Fruit fly (Drosophila melanogaster) whole organism, embryonic: ENCODE results near the gene CG15322.
A peak's percentile ranks its signal among the peaks of the same experiment; 100 is the strongest.

Source experiments
- BEAF-32 ChIP-seq: fragments of 200-800 bp; sonication (Bioruptor generic); optimal IDR thresholded peaks from 3 replicates; lab custom pipeline; 2017; ENCODE audit warnings: missing biosample characterization, missing genetic modification characterization, mild to moderate bottlenecking, moderate library complexity, missing genetic modification reagents
- CG10209 ChIP-seq: fragments of 200-800 bp; sonication (Bioruptor generic); optimal IDR thresholded peaks from 3 replicates; lab custom pipeline; 2017; ENCODE audit warnings: missing biosample characterization, mild to moderate bottlenecking, missing genetic modification characterization, missing genetic modification reagents
- CG11456 ChIP-seq: fragments of 200-800 bp; sonication (Bioruptor generic); IDR thresholded peaks from 3 replicates; pipeline ENCODE4 v1.3.6; 2022; ENCODE audit warnings: missing biosample characterization, missing genetic modification characterization
- CG12659 ChIP-seq: fragments of 200-800 bp; sonication (Bioruptor generic); optimal IDR thresholded peaks from 3 replicates; lab custom pipeline; 2017; ENCODE audit warnings: mild to moderate bottlenecking, missing biosample characterization, missing genetic modification reagents, missing genetic modification characterization
- CG13123 ChIP-seq: fragments of 200-800 bp; sonication (Bioruptor generic); optimal IDR thresholded peaks from 2 replicates; lab custom pipeline; 2016; ENCODE audit warnings: missing biosample characterization, missing genetic modification characterization
- CG13287 ChIP-seq: fragments of 200-800 bp; sonication (Bioruptor generic); IDR thresholded peaks from 2 replicates; pipeline ENCODE4 v1.3.6; 2022; ENCODE audit warnings: missing biosample characterization, missing genetic modification characterization; ENCODE audit not compliant: partially characterized antibody
- CG15514 ChIP-seq: fragments of 200-800 bp; sonication (Bioruptor generic); optimal IDR thresholded peaks from 3 replicates; lab custom pipeline; 2017; ENCODE audit warnings: missing biosample characterization, missing genetic modification characterization, mild to moderate bottlenecking, moderate library complexity, missing genetic modification reagents
- CG1603 ChIP-seq: fragments of 200-800 bp; sonication (Bioruptor generic); optimal IDR thresholded peaks from 2 replicates; lab custom pipeline; 2019; ENCODE audit warnings: missing biosample characterization, mild to moderate bottlenecking, missing genetic modification characterization, moderate library complexity
- CG2116 ChIP-seq: fragments of 200-800 bp; sonication (Bioruptor generic); optimal IDR thresholded peaks from 3 replicates; lab custom pipeline; 2018; ENCODE audit warnings: missing biosample characterization, mild to moderate bottlenecking, missing genetic modification characterization
- CG2120 ChIP-seq: fragments of 200-800 bp; sonication (Bioruptor generic); optimal IDR thresholded peaks from 3 replicates; lab custom pipeline; 2016; ENCODE audit warnings: missing biosample characterization, missing genetic modification characterization
- CG2129 ChIP-seq: fragments of 200-800 bp; sonication (Bioruptor generic); IDR thresholded peaks from 2 replicates; pipeline ENCODE4 v1.3.6; 2022; ENCODE audit warnings: missing biosample characterization, missing genetic modification characterization; ENCODE audit not compliant: partially characterized antibody
- CG30020 ChIP-seq: fragments of 200-800 bp; optimal IDR thresholded peaks from 2 replicates; lab custom pipeline; 2019; ENCODE audit warnings: missing biosample characterization, mild to moderate bottlenecking, missing genetic modification characterization, moderate library complexity
- CG43689 ChIP-seq: fragments of 200-800 bp; sonication (Bioruptor generic); IDR thresholded peaks from 2 replicates; pipeline ENCODE4 v1.3.6; 2022; ENCODE audit warnings: missing biosample characterization, missing genetic modification characterization
- CG7556 ChIP-seq: fragments of 200-800 bp; sonication (Bioruptor generic); optimal IDR thresholded peaks from 2 replicates; lab custom pipeline; 2017; ENCODE audit warnings: missing biosample characterization, mild to moderate bottlenecking, missing genetic modification characterization
- CG7745 ChIP-seq: fragments of 200-800 bp; sonication (Bioruptor generic); optimal IDR thresholded peaks from 2 replicates; lab custom pipeline; 2018; ENCODE audit warnings: missing biosample characterization, mild to moderate bottlenecking, missing genetic modification characterization, moderate library complexity
- CG7928 ChIP-seq: fragments of 200-800 bp; sonication (Bioruptor generic); optimal IDR thresholded peaks from 2 replicates; lab custom pipeline; 2017; ENCODE audit warnings: missing biosample characterization, mild to moderate bottlenecking, missing genetic modification characterization
- CG7963 ChIP-seq: fragments of 200-800 bp; sonication (Bioruptor generic); IDR thresholded peaks from 3 replicates; pipeline ENCODE4 v1.3.6; 2022; ENCODE audit warnings: missing biosample characterization, missing genetic modification characterization; ENCODE audit not compliant: partially characterized antibody
- Dp ChIP-seq: fragments of 200-800 bp; sonication (Bioruptor generic); optimal IDR thresholded peaks from 2 replicates; lab custom pipeline; 2018; ENCODE audit warnings: missing biosample characterization, mild to moderate bottlenecking, missing genetic modification characterization, moderate library complexity
- Dref ChIP-seq: fragments of 200-800 bp; sonication (Bioruptor generic); IDR thresholded peaks from 2 replicates; pipeline ENCODE4 v1.3.6; 2022; ENCODE audit warnings: missing biosample characterization, missing genetic modification characterization
- E2f2 ChIP-seq: fragments of 200-800 bp; sonication (Bioruptor generic); IDR thresholded peaks from 2 replicates; pipeline ENCODE4 v1.3.6; 2022; ENCODE audit warnings: missing biosample characterization, missing genetic modification characterization
- HLH4C ChIP-seq: fragments of 200-800 bp; sonication (Bioruptor generic); IDR thresholded peaks from 3 replicates; pipeline ENCODE4 v1.3.6; 2022; ENCODE audit warnings: missing biosample characterization, missing genetic modification characterization; ENCODE audit not compliant: partially characterized antibody
- MBD-R2 ChIP-seq: fragments of 200-800 bp; sonication (Bioruptor generic); IDR thresholded peaks from 2 replicates; pipeline ENCODE4 v1.3.6; 2022; ENCODE audit warnings: missing biosample characterization, missing genetic modification characterization
- Med ChIP-seq: fragments of 200-800 bp; sonication (Bioruptor generic); peaks from one replicate; lab custom pipeline; 2016; ENCODE audit warnings: missing biosample characterization, missing genetic modification characterization, mild to moderate bottlenecking, inconsistent platforms, moderate library complexity
- Myb ChIP-seq: fragments of 200-800 bp; sonication (Bioruptor generic); optimal IDR thresholded peaks from 2 replicates; lab custom pipeline; 2016; ENCODE audit warnings: missing biosample characterization, missing genetic modification characterization
- Ravus ChIP-seq: fragments of 200-800 bp; sonication (Bioruptor generic); IDR thresholded peaks from 2 replicates; pipeline ENCODE4 v1.3.6; 2022; ENCODE audit warnings: missing biosample characterization, missing genetic modification characterization
- Sry-β ChIP-seq: fragments of 200-800 bp; sonication (Bioruptor generic); optimal IDR thresholded peaks from 2 replicates; lab custom pipeline; 2018; ENCODE audit warnings: missing biosample characterization, mild to moderate bottlenecking, missing genetic modification characterization, moderate library complexity
- Sry-δ ChIP-seq: fragments of 200-800 bp; sonication (Bioruptor generic); optimal IDR thresholded peaks from 2 replicates; lab custom pipeline; 2016; ENCODE audit warnings: missing biosample characterization, missing genetic modification characterization
- abd-A ChIP-seq: fragments of 200-800 bp; sonication (Bioruptor generic); optimal IDR thresholded peaks from 3 replicates; lab custom pipeline; 2019; ENCODE audit warnings: missing biosample characterization, mild to moderate bottlenecking, missing genetic modification characterization, moderate library complexity
- bbx ChIP-seq: fragments of 200-800 bp; sonication (Bioruptor generic); IDR thresholded peaks from 2 replicates; pipeline ENCODE4 v1.3.6; 2022; ENCODE audit warnings: missing biosample characterization, missing genetic modification characterization; ENCODE audit not compliant: partially characterized antibody
- bsh ChIP-seq, 2 experiments: fragments of 200-800 bp; sonication (Bioruptor generic); optimal IDR thresholded peaks; 2 replicates each; lab custom pipeline; 2017 to 2018; ENCODE audit warnings: mild to moderate bottlenecking in 2 of 2, missing biosample characterization in 2 of 2, missing genetic modification characterization in 2 of 2, moderate library complexity in 1 of 2
- eve ChIP-seq, 2 experiments: fragments of >200 bp; optimal IDR thresholded peaks; 2 replicates each; lab custom pipeline; 2017; ENCODE audit warnings: missing biosample characterization in 2 of 2, missing genetic modification characterization in 2 of 2
- fd96Cb ChIP-seq: fragments of 200-800 bp; sonication (Bioruptor generic); optimal IDR thresholded peaks from 2 replicates; lab custom pipeline; 2018; ENCODE audit warnings: missing biosample characterization, mild to moderate bottlenecking, missing genetic modification characterization, moderate library complexity
- inv ChIP-seq: fragments of 200-800 bp; sonication (Bioruptor generic); IDR thresholded peaks from 2 replicates; pipeline ENCODE4 v1.3.6; 2022; ENCODE audit warnings: missing biosample characterization, missing genetic modification characterization; ENCODE audit not compliant: partially characterized antibody
- knrl ChIP-seq: fragments of 200-800 bp; sonication (Bioruptor generic); IDR thresholded peaks from 3 replicates; pipeline ENCODE4 v1.3.6; 2022; ENCODE audit warnings: missing biosample characterization, missing genetic modification characterization; ENCODE audit not compliant: partially characterized antibody
- nmo ChIP-seq: fragments of 200-800 bp; sonication (Bioruptor generic); optimal IDR thresholded peaks from 2 replicates; lab custom pipeline; 2018; ENCODE audit warnings: missing biosample characterization, mild to moderate bottlenecking, missing genetic modification characterization, moderate library complexity
- nom ChIP-seq: fragments of 200-800 bp; sonication (Bioruptor generic); optimal IDR thresholded peaks from 2 replicates; lab custom pipeline; 2017; ENCODE audit warnings: missing biosample characterization, missing genetic modification characterization, mild to moderate bottlenecking, moderate library complexity, missing genetic modification reagents
- otp ChIP-seq: fragments of 200-800 bp; sonication (Bioruptor generic); IDR thresholded peaks from 3 replicates; pipeline ENCODE4, ENCODE4 v1.3.6; 2022; ENCODE audit warnings: missing biosample characterization, missing genetic modification characterization
- pzg ChIP-seq: fragments of 200-800 bp; sonication (Bioruptor generic); optimal IDR thresholded peaks from 3 replicates; lab custom pipeline; 2018; ENCODE audit warnings: missing biosample characterization, mild to moderate bottlenecking, missing genetic modification characterization, moderate library complexity
- ranshi ChIP-seq: fragments of 200-800 bp; sonication (Bioruptor generic); IDR thresholded peaks from 2 replicates; pipeline ENCODE4 v1.3.6; 2022; ENCODE audit warnings: missing biosample characterization, missing genetic modification characterization
- scrt ChIP-seq: fragments of 200-800 bp; sonication (Bioruptor generic); optimal IDR thresholded peaks from 2 replicates; lab custom pipeline; 2018; ENCODE audit warnings: missing biosample characterization, mild to moderate bottlenecking, missing genetic modification characterization, moderate library complexity
- slp2 ChIP-seq: fragments of 200-800 bp; sonication (Bioruptor generic); optimal IDR thresholded peaks from 2 replicates; lab custom pipeline; 2016; ENCODE audit warnings: missing biosample characterization, missing genetic modification characterization
- ssp ChIP-seq: fragments of 200-800 bp; sonication (Bioruptor generic); IDR thresholded peaks from 2 replicates; pipeline ENCODE4 v1.3.6; 2022; ENCODE audit warnings: missing biosample characterization, missing genetic modification characterization
- tna ChIP-seq: fragments of 200-800 bp; sonication (Bioruptor generic); IDR thresholded peaks from 2 replicates; pipeline ENCODE4 v1.3.6; 2022; ENCODE audit warnings: missing biosample characterization, missing genetic modification characterization; ENCODE audit not compliant: partially characterized antibody
- tup ChIP-seq: fragments of 200-800 bp; sonication (Bioruptor generic); optimal IDR thresholded peaks from 2 replicates; lab custom pipeline; 2016; ENCODE audit warnings: missing biosample characterization, mild to moderate bottlenecking, missing genetic modification characterization, moderate library complexity
- vnd ChIP-seq: fragments of 200-800 bp; sonication (Bioruptor generic); IDR thresholded peaks from 3 replicates; pipeline ENCODE4 v1.3.6; 2022; ENCODE audit warnings: missing biosample characterization, missing genetic modification characterization; ENCODE audit not compliant: partially characterized antibody
- yki ChIP-seq: fragments of >200 bp; optimal IDR thresholded peaks from 3 replicates; lab custom pipeline; 2018
- zen2 ChIP-seq: fragments of 200-800 bp; sonication (Bioruptor generic); IDR thresholded peaks from 3 replicates; pipeline ENCODE4 v1.3.6; 2022; ENCODE audit warnings: missing biosample characterization, missing genetic modification characterization; ENCODE audit not compliant: partially characterized antibody

CG15322 gene

DNA sequence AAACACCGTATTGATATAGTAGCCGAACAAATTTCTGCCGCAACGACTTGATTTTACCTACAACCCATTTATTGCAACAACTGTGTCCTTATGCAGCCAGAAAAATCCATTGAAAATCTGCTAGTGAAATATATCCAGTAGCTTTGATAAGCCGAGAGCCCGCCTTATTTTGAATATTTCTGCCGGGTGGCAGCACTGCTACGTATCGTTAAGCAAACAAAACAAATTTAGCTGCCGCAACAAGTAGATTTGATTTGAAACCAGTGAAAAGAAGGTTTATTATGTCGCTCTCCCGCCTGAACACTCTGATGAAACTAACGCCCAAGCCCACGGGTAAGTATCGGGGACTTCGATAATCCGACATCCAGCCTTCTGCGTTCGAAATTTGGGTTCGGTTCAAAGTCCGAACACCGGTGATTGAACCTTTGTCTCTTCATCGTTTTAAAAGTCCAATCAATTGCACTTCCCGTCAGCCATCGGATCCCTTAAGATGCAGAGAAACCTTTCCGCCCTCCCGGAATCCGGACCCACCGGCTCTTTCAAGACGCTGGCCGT lies 33.2 kb downstream of the CG15322 start, which contains the start of gene CG9577:
CG9577 (plus strand) TSS at position 190 of the 555 bp plus-strand sequence.
- TF ChIP-seq CG1603 = peak; percentile 81
- TF ChIP-seq nom (GFP tag; lab: Kevin White, UChicago) = peak; percentile 98
- TF ChIP-seq CG2116 (GFP tag; lab: Kevin White, UChicago) = peak; percentile 25
- no peak for TF ChIP-seq CG7556 (GFP tag; lab: Kevin White, UChicago)
- peak; percentile 48 for TF ChIP-seq Dref
- peak; percentile 22 for TF ChIP-seq pzg
- TF ChIP-seq CG10209 (GFP tag; lab: Kevin White, UChicago) = no peak
- TF ChIP-seq bsh (GFP tag; optimal IDR thresholded peaks at IDR 0.05; lab: Kevin White, UChicago) = peak in 1 of 2 experiments; percentile 84
- TF ChIP-seq Dp (GFP tag; lab: Kevin White, UChicago) = peak; percentile 83
- peak; percentile 38 for TF ChIP-seq Med (GFP tag; lab: Kevin White, UChicago)
- no peak for TF ChIP-seq ranshi (GFP tag; lab: Robert Waterston, UW)
- TF ChIP-seq bbx (GFP tag; lab: Robert Waterston, UW) = no peak
- peak; percentile 69 for TF ChIP-seq scrt (GFP tag; lab: Kevin White, UChicago)
- peak; percentile 42; the same call in 1 of the 2 replicates for TF ChIP-seq MBD-R2 (GFP tag; lab: Robert Waterston, UW)
- TF ChIP-seq E2f2 = peak; percentile 87
- no peak for TF ChIP-seq eve (GFP tag; optimal IDR thresholded peaks at IDR 0.05; lab: Kevin White, UChicago)
- TF ChIP-seq BEAF-32 (GFP tag; lab: Kevin White, UChicago) = peak; percentile 44
- TF ChIP-seq yki (lab: Kevin White, UChicago) = no peak
- peak; percentile 27 for TF ChIP-seq CG13287 (GFP tag; lab: Robert Waterston, UW)
- TF ChIP-seq CG43689 (GFP tag; lab: Robert Waterston, UW) = no peak
- no peak for TF ChIP-seq ssp (GFP tag; lab: Robert Waterston, UW)
- TF ChIP-seq CG11456 (GFP tag; lab: Robert Waterston, UW) = no peak
- TF ChIP-seq, all 482 proteins: peak for 13

DNA sequence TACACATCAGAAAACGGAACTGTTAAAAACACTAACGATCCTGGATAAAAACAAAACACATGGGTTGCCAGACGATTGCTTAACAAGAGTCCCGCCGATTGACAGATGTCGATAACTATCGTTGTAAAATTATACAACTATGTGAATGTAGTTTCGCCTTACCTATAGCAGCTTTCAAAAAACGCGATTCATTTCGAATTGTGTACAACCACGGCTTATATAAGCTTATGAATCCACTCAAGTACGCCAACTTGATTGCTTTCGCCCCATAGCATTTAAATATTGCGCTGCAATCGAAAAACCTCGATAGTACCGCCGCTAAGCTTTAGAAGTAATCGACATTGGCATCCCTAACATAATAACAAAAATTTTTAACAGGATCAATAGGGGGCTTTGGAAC lies 36.5 kb downstream of the CG15322 start, which contains the start of the genes CG9581 and CG9578:
CG9581 (minus strand) TSS at position 84 of the 400 bp plus-strand sequence.
CG9578 (plus strand) TSS at position 325 of the 400 bp plus-strand sequence.
- TF ChIP-seq CG13123 (GFP tag; lab: Kevin White, UChicago) (no peak), HLH4C (GFP tag; lab: Robert Waterston, UW) (peak; percentile 79), CG2120 (GFP tag; lab: Kevin White, UChicago) (no peak), abd-A (tag; lab: Kevin White, UChicago) (no peak), vnd (GFP tag; lab: Robert Waterston, UW) (peak; percentile 81), CG30020 (tag; lab: Kevin White, UChicago) (peak; percentile 54), Ravus (GFP tag; lab: Robert Waterston, UW) (no peak), pzg (peak; percentile 51), fd96Cb (tag; lab: Kevin White, UChicago) (no peak), CG15514 (GFP tag; lab: Kevin White, UChicago) (peak; percentile 5), knrl (GFP tag; lab: Robert Waterston, UW) (peak; percentile 75; the same call in 2 of the 3 replicates), zen2 (GFP tag; lab: Robert Waterston, UW) (peak; percentile 48; the same call in 1 of the 3 replicates), nmo (GFP tag; lab: Kevin White, UChicago) (peak; percentile 28), CG12659 (GFP tag; lab: Kevin White, UChicago) (peak; percentile 16), tup (GFP tag; lab: Kevin White, UChicago) (no peak), slp2 (no peak), CG7963 (GFP tag; lab: Robert Waterston, UW) (peak; percentile 15; the same call in 1 of the 3 replicates), tna (GFP tag; lab: Robert Waterston, UW) (peak; percentile 54; the same call in 1 of the 2 replicates), inv (peak; percentile 63), Sry-β (no peak), Sry-δ (GFP tag; lab: Kevin White, UChicago) (peak; percentile 82), otp (GFP tag; lab: Robert Waterston, UW) (no peak), CG7745 (tag; lab: Kevin White, UChicago) (no peak), CG7928 (GFP tag; lab: Kevin White, UChicago) (peak; percentile 22), CG2129 (GFP tag; lab: Robert Waterston, UW) (peak; percentile 75), Myb (GFP tag; lab: Kevin White, UChicago) (no peak)
